Worm (Caenorhabditis elegans) whole organism, L2 larva: ENCODE results near the gene K12H6.9.

Source experiments
- R02D3.7 ChIP-seq: fragments of 150-350 bp; optimal IDR thresholded peaks from 2 replicates; lab custom pipeline; 2014; ENCODE audit warnings: missing biosample characterization, missing genetic modification characterization
- ama-1 ChIP-seq: fragments of 150-350 bp; optimal IDR thresholded peaks from 2 replicates; lab custom pipeline; 2018; ENCODE audit warnings: inconsistent platforms
- elt-1 ChIP-seq: fragments of 150-350 bp; optimal IDR thresholded peaks from 2 replicates; lab custom pipeline; 2014; ENCODE audit warnings: missing biosample characterization, missing genetic modification characterization
- lin-11 ChIP-seq: fragments of 150-350 bp; sonication (generic microtip); optimal IDR thresholded peaks from 2 replicates; lab custom pipeline; 2014; ENCODE audit warnings: missing biosample characterization, missing genetic modification characterization, inconsistent platforms, mixed read lengths
- nhr-10 ChIP-seq: sonication (generic microtip); optimal IDR thresholded peaks from 2 replicates; lab custom pipeline; 2017; ENCODE audit warnings: missing biosample characterization, missing genetic modification characterization
- nhr-11 ChIP-seq: fragments of 150-350 bp; optimal IDR thresholded peaks from 2 replicates; lab custom pipeline; 2014; ENCODE audit warnings: missing biosample characterization, missing genetic modification characterization
- nhr-12 ChIP-seq: fragments of 150-350 bp; optimal IDR thresholded peaks from 2 replicates; lab custom pipeline; 2014; ENCODE audit warnings: missing biosample characterization, missing genetic modification characterization
- nhr-237 ChIP-seq: fragments of 150-350 bp; optimal IDR thresholded peaks from 2 replicates; lab custom pipeline; 2014; ENCODE audit warnings: missing biosample characterization, missing genetic modification characterization
- skn-1 ChIP-seq: sonication (generic microtip); optimal IDR thresholded peaks from 2 replicates; lab custom pipeline; 2017; ENCODE audit warnings: missing biosample characterization, missing genetic modification characterization
- snpc-4 ChIP-seq: fragments of 150-350 bp; optimal IDR thresholded peaks from 2 replicates; lab custom pipeline; 2014; ENCODE audit warnings: missing biosample characterization, missing genetic modification characterization
- unc-39 ChIP-seq: fragments of 150-350 bp; optimal IDR thresholded peaks from 2 replicates; lab custom pipeline; 2014; ENCODE audit warnings: missing biosample characterization, missing genetic modification characterization
- unc-62 ChIP-seq: fragments of 150-350 bp; optimal IDR thresholded peaks from 2 replicates; lab custom pipeline; 2014; ENCODE audit warnings: missing biosample characterization, missing genetic modification reagents, missing genetic modification characterization
- zag-1 ChIP-seq: fragments of 150-350 bp; optimal IDR thresholded peaks from 2 replicates; lab custom pipeline; 2014; ENCODE audit warnings: missing biosample characterization, missing genetic modification characterization
- ztf-4 ChIP-seq: fragments of 150-350 bp; optimal IDR thresholded peaks from 2 replicates; lab custom pipeline; 2014; ENCODE audit warnings: missing biosample characterization, missing genetic modification characterization

- TF ChIP-seq nhr-237 (tag; lab: Kevin White, UChicago) (no peak), nhr-10 (no peak), ama-1 (lab: Kevin White, UChicago) (no peak), zag-1 (tag; lab: Kevin White, UChicago) (no peak), skn-1 (tag; lab: Kevin White, UChicago) (no peak), unc-39 (tag; lab: Kevin White, UChicago) (no peak), nhr-12 (tag; lab: Kevin White, UChicago) (no peak), unc-62 (GFP tag; lab: Kevin White, UChicago) (no peak), nhr-11 (tag; lab: Kevin White, UChicago) (no peak), R02D3.7 (no peak), ztf-4 (tag; lab: Kevin White, UChicago) (no peak), snpc-4 (no peak), elt-1 (tag; lab: Kevin White, UChicago) (no peak), lin-11 (tag; lab: Kevin White, UChicago) (no peak)
These were observed 8.8 kb upstream of the K12H6.9 start, which contains the start of gene K12H6.2 for ce11 chrII:2815444-2815843.
